Worm (Caenorhabditis elegans) whole organism, midembryonic: Measurements from ENCODE around the gene K08E4.8.

ENCODE experiments used
- T22C8.4 ChIP-seq: fragments of 200-800 bp; sonication (Bioruptor generic); IDR thresholded peaks from 2 replicates; pipeline ENCODE4 v1.3.6; 2022; ENCODE audit warnings: missing genetic modification characterization, missing compliant biosample characterization
- cog-1 ChIP-seq: sonication (generic microtip); optimal IDR thresholded peaks from 2 replicates; lab custom pipeline; 2016; ENCODE audit warnings: missing genetic modification characterization, missing compliant biosample characterization
- tab-1 ChIP-seq: fragments of 200-800 bp; sonication (Bioruptor generic); IDR thresholded peaks from 2 replicates; pipeline ENCODE4 v1.3.6; 2022; ENCODE audit warnings: missing genetic modification characterization, missing compliant biosample characterization
- ztf-29 ChIP-seq: fragments of 200-800 bp; sonication (Bioruptor generic); IDR thresholded peaks from 2 replicates; pipeline ENCODE4 v1.3.6; 2022; ENCODE audit warnings: missing genetic modification reagents, missing genetic modification characterization, missing compliant biosample characterization

ce11 chrIV:12012439-12013003 is 48.6 kb downstream of the K08E4.8 start:
- TF ChIP-seq T22C8.4 (GFP tag; lab: Robert Waterston, UW) (no peak), ztf-29 (GFP tag; lab: Robert Waterston, UW) (no peak), cog-1 (tag; lab: Kevin White, UChicago) (no peak), tab-1 (no peak)
